Fruit fly (Drosophila melanogaster) whole organism, wandering third instar larva: ENCODE data around the gene nesd.

ENCODE experiments used
- Hr78 ChIP-seq: fragments of >200 bp; optimal IDR thresholded peaks from 2 replicates; lab custom pipeline; 2017; ENCODE audit warnings: missing biosample characterization, missing genetic modification characterization
- Sp1 ChIP-seq: fragments of 200-800 bp; sonication (Bioruptor generic); optimal IDR thresholded peaks from 3 replicates; lab custom pipeline; 2019; ENCODE audit warnings: missing biosample characterization, mild to moderate bottlenecking, missing genetic modification characterization, moderate library complexity

dm6 chr2L:20082155-20082964 is 11.4 kb upstream of the nesd start:
- no peak for TF ChIP-seq Sp1 (GFP tag; lab: Kevin White, UChicago)
- no peak for TF ChIP-seq Hr78
